Fruit fly (Drosophila melanogaster): ENCODE results near the gene RagA-B.

Gene RagA-B

dm6 chr3R:8979850-8980775 is 4.0 kb downstream of the RagA-B start (continued):
- no peak for TF ChIP-seq Elba2 (GFP tag; optimal IDR thresholded peaks at IDR 0.05)
- peak; percentile 56 for TF ChIP-seq CG5180 (GFP tag; optimal IDR thresholded peaks at IDR 0.05)
- no peak for TF ChIP-seq Sox100B (GFP tag; optimal IDR thresholded peaks at IDR 0.05)
- no peak for TF ChIP-seq bowl (GFP tag; IDR thresholded peaks at IDR 0.05)
- TF ChIP-seq Dfd (GFP tag; optimal IDR thresholded peaks at IDR 0.05), result no peak
- no peak for TF ChIP-seq abd-A (tag; optimal IDR thresholded peaks at IDR 0.05)
- TF ChIP-seq Vsx1 (GFP tag; optimal IDR thresholded peaks at IDR 0.05), result peak; percentile 53
- no peak for TF ChIP-seq CG3838 (GFP tag; optimal IDR thresholded peaks at IDR 0.05)
- TF ChIP-seq CG2889 (GFP tag; IDR thresholded peaks at IDR 0.05), result no peak
- TF ChIP-seq sisA (GFP tag; IDR thresholded peaks at IDR 0.05), result no peak
- TF ChIP-seq CG10321 (GFP tag; IDR thresholded peaks at IDR 0.05), result no peak
- TF ChIP-seq CG9609 (GFP tag; optimal IDR thresholded peaks at IDR 0.05), result no peak
- TF ChIP-seq CG1233 (GFP tag; optimal IDR thresholded peaks at IDR 0.05), result peak; percentile 6
- TF ChIP-seq fu2 (GFP tag; optimal IDR thresholded peaks at IDR 0.05), result no peak
- peak; percentile 6 for TF ChIP-seq CG12769 (tag; optimal IDR thresholded peaks at IDR 0.05)
- TF ChIP-seq CoRest (tag; optimal IDR thresholded peaks at IDR 0.05), result peak; percentile 24
- TF ChIP-seq Max (GFP tag; optimal IDR thresholded peaks at IDR 0.05), result no peak
- TF ChIP-seq CG3847 (GFP tag; IDR thresholded peaks at IDR 0.05), result 0 out of 2 replicates have a peak, but pooled peaks have one; percentile 15
- TF ChIP-seq CG14441 (GFP tag; IDR thresholded peaks at IDR 0.05), result no peak
- TF ChIP-seq CG8290 (GFP tag; optimal IDR thresholded peaks at IDR 0.05), result no peak
- peak in 1 of 2 experiments; percentile 34 for TF ChIP-seq CG8290 (tag; optimal IDR thresholded peaks at IDR 0.05)
- no peak for TF ChIP-seq CHES-1-like (GFP tag; optimal IDR thresholded peaks at IDR 0.05)
- TF ChIP-seq CG3281 (GFP tag; optimal IDR thresholded peaks at IDR 0.05), result no peak
- no peak for TF ChIP-seq ac (GFP tag; optimal IDR thresholded peaks at IDR 0.05)
- TF ChIP-seq CG11723 (GFP tag; optimal IDR thresholded peaks at IDR 0.05), result no peak
- no peak for TF ChIP-seq CG3065 (GFP tag; optimal IDR thresholded peaks at IDR 0.05)
- TF ChIP-seq Rx (GFP tag; IDR thresholded peaks at IDR 0.05), result no peak
- no peak for TF ChIP-seq Dip2 (GFP tag; IDR thresholded peaks at IDR 0.05)
- no peak for TF ChIP-seq ssp (GFP tag; IDR thresholded peaks at IDR 0.05)
- TF ChIP-seq chn (GFP tag; optimal IDR thresholded peaks at IDR 0.05), result no peak
- no peak for TF ChIP-seq ewg (GFP tag; optimal IDR thresholded peaks at IDR 0.05)
- peak; percentile 17 for TF ChIP-seq CG10267 (tag; optimal IDR thresholded peaks at IDR 0.05)
- TF ChIP-seq sna (GFP tag; IDR thresholded peaks at IDR 0.05; ENCODE audit: partially characterized antibody), result no peak
- TF ChIP-seq inv (GFP tag; IDR thresholded peaks at IDR 0.05; ENCODE audit: partially characterized antibody), result peak; percentile 36; the same call in 1 of the 2 replicates
- peak; percentile 11 for TF ChIP-seq HmgD (GFP tag; optimal IDR thresholded peaks at IDR 0.05)
- no peak for TF ChIP-seq CG8924 (tag; optimal IDR thresholded peaks at IDR 0.05)
- no peak for TF ChIP-seq CG6689 (GFP tag; IDR thresholded peaks at IDR 0.05)
- no peak for TF ChIP-seq Doc2 (GFP tag; IDR thresholded peaks at IDR 0.05)
- TF ChIP-seq Awh (GFP tag; IDR thresholded peaks at IDR 0.05), result no peak
- no peak for TF ChIP-seq CG11695 (GFP tag; IDR thresholded peaks at IDR 0.05)
- peak; percentile 65 for TF ChIP-seq CG11504 (tag; optimal IDR thresholded peaks at IDR 0.05)
- TF ChIP-seq her (GFP tag; optimal IDR thresholded peaks at IDR 0.05), result no peak
- no peak for TF ChIP-seq gcm (GFP tag; optimal IDR thresholded peaks at IDR 0.05)
- TF ChIP-seq ro (GFP tag; IDR thresholded peaks at IDR 0.05), result no peak
- no peak for TF ChIP-seq CG15696 (tag; optimal IDR thresholded peaks at IDR 0.05)
- TF ChIP-seq Ssrp (tag; optimal IDR thresholded peaks at IDR 0.05), result no peak
- no peak for TF ChIP-seq gro (GFP tag; optimal IDR thresholded peaks at IDR 0.05)
- no peak for TF ChIP-seq Ptx1 (GFP tag; IDR thresholded peaks at IDR 0.05)
- TF ChIP-seq tin (GFP tag; optimal IDR thresholded peaks at IDR 0.05), result no peak
- no peak for TF ChIP-seq CG5245 (GFP tag; optimal IDR thresholded peaks at IDR 0.05)
